Worm (Caenorhabditis elegans) whole organism, L4/young adult: ENCODE data around the gene F28C6.10.

Experiments used
- W03F9.2 ChIP-seq: fragments of 150-350 bp; optimal IDR thresholded peaks from 2 replicates; lab custom pipeline; 2014; ENCODE audit warnings: missing biosample characterization, missing genetic modification characterization
- dao-5 ChIP-seq: sonication (generic microtip); optimal IDR thresholded peaks from 2 replicates; lab custom pipeline; 2016; ENCODE audit warnings: missing genotype, missing genetic modification characterization, moderate library complexity, missing compliant biosample characterization
- him-1 ChIP-seq: sonication (generic microtip); optimal IDR thresholded peaks from 2 replicates; lab custom pipeline; 2016; ENCODE audit warnings: missing genotype, missing genetic modification reagents, missing genetic modification characterization, missing compliant biosample characterization

F28C6.10 gene

DNA sequence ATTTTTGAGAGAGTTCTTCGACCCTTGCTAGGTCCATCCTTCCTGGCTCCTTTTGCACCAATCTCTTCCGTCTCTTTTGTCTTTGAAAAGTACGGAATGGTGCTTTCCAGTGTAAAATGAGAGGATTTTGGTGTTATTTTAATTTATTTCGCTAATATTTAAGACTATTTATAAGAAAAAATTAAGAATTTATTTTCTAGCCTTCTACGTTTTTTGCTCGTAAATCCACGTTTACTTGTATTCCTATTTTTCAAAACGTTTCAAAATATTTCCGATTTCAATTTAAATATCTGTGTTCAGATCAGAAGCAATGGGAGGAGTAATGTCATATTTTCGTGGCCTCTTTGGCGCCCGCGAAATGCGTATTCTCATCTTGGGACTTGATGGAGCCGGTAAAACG lies 26.1 kb upstream of the F28C6.10 start, which contains the start of gene arl-1:
Gene arl-1 (plus strand): TSS at position 301 of the 400 bp plus-strand sequence.
- TF ChIP-seq him-1 (tag; lab: Kevin White, UChicago) (no peak), W03F9.2 (tag; lab: Kevin White, UChicago) (no peak), dao-5 (tag; lab: Kevin White, UChicago) (no peak)

DNA sequence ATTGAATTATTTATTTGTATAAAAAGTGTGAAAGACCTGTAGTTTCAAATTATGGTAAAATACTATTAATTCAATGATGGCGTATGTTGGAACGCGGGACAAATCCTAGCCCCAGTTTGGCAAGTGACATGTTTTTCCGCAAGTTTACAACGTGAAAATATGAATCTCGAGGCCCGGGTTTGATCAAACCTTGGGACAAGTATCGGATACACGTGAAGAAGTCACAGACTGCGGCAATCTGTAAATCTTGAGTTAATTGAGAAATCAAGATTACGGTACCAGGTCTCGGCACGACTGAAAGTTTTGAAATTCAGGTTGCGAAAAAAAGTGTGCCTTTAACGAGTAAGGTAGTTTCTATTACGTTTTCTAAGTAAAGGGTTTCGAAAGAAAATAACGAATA lies 24.7 kb upstream of the F28C6.10 start:
- TF ChIP-seq W03F9.2 (tag; lab: Kevin White, UChicago) (no peak), dao-5 (tag; lab: Kevin White, UChicago) (no peak), him-1 (tag; lab: Kevin White, UChicago) (no peak)

DNA sequence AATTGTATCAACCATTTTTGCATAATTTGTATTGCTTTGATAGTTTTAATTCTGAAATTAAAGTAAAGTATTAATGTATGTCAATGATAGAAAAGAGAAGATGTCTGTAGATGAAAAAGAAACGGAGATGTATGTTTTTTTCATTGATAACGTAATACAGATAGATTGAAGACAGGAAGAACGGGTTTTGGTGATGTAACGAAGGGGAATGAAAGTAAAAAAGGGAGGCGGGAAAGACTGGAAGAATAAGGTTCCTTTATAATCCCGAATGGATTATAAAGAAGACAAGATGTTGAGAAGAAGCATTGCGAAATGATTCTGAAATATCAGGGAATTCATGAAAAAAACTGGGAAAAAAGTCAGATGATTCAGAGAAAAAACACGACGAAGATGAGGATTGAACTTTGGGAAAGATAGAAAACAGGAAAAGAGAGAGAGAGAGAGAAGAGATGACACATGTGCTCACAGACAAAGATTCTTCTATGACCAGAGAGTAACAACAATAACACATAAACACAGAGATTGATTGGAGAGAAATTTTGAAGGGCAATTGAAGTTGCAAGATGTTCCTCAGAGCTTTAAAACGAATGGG lies 22.6 kb upstream of the F28C6.10 start, which contains the start of gene F54C9.11:
Gene F54C9.11 (minus strand): TSS at position 51 of the 592 bp plus-strand sequence.
- TF ChIP-seq W03F9.2 (tag; lab: Kevin White, UChicago), result no peak

DNA sequence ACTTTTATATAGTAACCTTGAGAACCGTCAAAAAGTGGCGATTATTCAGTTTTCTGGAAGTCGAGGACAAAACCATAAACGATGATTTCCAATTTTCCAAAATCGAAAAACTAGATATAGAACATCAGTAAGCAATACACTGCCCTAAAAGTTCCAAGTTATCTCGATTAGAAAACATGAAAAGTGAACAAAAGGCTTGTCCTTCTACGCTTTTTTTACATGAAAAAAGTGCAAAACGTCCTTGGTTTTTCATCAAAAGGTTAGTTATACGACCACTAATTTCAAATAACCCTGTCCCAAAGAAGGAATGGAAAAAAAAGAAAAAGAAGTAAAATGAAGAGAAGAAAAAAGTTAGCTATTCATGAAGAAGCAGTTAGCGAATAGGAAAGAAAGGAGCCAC lies 21.8 kb upstream of the F28C6.10 start:
- TF ChIP-seq dao-5 (tag; lab: Kevin White, UChicago), result no peak
- no peak for TF ChIP-seq W03F9.2 (tag; lab: Kevin White, UChicago)
- no peak for TF ChIP-seq him-1 (tag; lab: Kevin White, UChicago)

DNA sequence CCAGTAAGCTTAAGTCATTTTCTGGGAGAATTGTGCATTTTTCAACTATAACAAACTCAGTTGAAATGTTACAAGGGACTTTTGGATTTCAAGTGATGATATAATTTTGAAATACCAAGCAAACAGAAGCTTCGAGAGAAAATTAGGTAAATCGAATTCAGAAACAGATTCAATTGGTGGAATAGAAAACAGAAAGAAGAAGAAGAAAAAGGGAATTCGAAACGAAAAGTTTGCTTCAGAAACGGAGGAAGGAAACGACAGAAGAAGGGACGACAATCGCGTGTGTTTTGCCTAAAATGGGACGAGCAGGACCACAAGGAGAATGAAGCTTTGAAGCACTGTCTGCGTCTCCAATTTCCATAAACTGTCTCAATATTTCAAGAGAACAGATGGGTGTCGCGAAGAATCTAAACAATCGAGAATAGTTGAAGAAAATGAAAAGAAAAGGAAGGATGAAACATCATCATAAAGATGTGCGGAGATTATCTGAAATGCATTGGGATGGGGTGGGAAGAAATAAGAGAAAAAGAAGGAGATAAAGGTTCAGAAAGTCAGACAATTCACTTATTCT lies 20.0 kb upstream of the F28C6.10 start:
- TF ChIP-seq him-1 (tag; lab: Kevin White, UChicago) (no peak), dao-5 (tag; lab: Kevin White, UChicago) (no peak), W03F9.2 (tag; lab: Kevin White, UChicago) (no peak)

DNA sequence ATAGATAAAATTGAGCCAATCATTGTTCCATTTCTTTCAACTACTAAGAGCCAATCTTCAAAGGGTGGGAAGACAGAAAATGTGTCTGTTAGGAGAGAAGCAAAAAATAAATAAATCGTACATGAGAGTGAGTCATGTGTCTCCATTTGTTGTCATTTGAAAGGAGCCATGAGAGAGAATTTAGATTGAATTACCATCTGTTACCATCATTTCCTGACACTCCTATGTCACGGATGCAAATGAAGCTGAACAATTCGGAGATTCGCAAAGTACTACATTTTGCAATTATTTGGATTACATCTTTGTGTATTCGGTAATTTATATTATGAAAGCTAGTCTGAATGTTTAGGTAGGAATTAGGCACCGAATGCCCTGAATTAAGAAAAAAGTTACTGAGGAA lies 19.3 kb upstream of the F28C6.10 start:
- TF ChIP-seq dao-5 (tag; lab: Kevin White, UChicago) (no peak), him-1 (tag; lab: Kevin White, UChicago) (no peak), W03F9.2 (tag; lab: Kevin White, UChicago) (no peak)

DNA sequence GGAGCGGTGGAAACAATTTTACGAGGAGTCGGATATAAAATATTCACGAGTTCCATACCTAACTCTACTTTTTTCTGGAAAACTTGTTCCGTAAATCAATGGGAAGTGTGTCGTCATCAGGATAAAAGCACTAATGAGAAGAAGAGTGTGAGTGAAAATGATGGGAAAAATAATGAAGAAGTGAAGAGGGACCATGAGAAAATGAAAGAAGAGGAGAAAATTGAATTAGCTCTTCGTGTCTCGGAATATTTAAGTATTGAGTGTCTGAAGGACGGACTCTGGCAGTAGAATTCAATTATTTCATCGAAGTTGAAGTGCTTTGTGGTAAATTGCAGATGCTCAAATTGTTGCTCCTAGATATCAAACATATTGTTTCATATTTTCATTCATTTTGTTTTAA lies 18.5 kb upstream of the F28C6.10 start:
- TF ChIP-seq W03F9.2 (tag; lab: Kevin White, UChicago) (no peak), him-1 (tag; lab: Kevin White, UChicago) (no peak), dao-5 (tag; lab: Kevin White, UChicago) (no peak)

DNA sequence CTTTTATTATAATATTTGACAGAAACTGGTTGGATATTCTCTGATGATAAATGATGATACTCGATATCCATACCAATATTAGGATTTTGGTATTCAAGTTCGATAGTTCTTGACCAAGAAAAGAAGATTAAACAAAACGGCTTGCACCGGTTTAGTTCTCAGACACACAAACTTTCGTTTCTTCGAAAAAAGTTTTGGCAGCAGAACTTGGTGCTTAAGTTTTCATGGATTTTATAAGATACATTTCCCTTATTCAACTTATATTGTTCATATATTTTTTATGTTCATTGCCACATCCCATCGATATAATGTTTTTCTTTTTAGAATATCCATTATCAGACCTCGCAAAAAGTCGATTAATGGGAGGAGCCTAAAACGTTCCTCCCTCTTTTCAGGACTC lies 17.1 kb upstream of the F28C6.10 start, which contains the start of gene aptf-4:
Gene aptf-4 (plus strand): TSS at position 301 of the 400 bp plus-strand sequence.
- no peak for TF ChIP-seq dao-5 (tag; lab: Kevin White, UChicago)
- no peak for TF ChIP-seq him-1 (tag; lab: Kevin White, UChicago)
- TF ChIP-seq W03F9.2 (tag; lab: Kevin White, UChicago), result no peak

DNA sequence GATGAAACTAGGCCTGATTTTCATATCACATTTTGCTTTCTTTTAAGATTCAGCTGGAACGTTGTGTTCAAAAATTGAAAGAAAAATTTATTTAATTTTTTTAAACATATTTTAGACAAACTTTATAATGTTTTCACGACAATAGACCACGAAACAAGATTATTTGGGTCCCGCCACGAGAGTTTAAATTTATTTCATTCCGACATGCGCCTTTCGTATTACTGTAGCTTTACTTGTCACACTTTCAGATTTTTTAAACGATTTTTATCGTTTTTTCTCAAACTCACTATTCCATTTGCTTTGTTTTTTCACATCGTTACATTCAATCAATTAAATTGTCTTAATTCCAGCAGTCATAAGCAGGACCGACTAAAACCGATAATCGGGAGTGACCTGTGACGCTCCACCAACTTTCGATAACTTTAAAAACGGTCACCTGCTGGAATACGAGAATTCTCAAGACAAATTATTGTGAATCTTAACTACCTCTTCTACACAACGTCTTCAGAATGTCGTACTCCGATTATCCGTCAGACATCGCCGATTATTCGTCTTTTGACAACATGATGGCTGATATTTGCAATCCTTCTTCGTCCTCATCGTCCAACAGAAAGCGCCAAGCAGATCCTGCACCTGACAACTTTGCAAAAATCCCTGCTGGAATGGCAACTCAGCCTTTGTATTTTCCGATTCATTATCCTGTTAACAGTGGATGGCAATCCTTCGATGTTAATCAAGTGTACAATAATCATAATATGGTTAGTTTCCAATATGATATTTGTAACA lies 13.7 kb upstream of the F28C6.10 start, which contains the start of gene aptf-3:
Gene aptf-3 (plus strand): TSS at position 351 of the 786 bp plus-strand sequence.
- TF ChIP-seq him-1 (tag; lab: Kevin White, UChicago), result no peak
- no peak for TF ChIP-seq dao-5 (tag; lab: Kevin White, UChicago)
- no peak for TF ChIP-seq W03F9.2 (tag; lab: Kevin White, UChicago)

DNA sequence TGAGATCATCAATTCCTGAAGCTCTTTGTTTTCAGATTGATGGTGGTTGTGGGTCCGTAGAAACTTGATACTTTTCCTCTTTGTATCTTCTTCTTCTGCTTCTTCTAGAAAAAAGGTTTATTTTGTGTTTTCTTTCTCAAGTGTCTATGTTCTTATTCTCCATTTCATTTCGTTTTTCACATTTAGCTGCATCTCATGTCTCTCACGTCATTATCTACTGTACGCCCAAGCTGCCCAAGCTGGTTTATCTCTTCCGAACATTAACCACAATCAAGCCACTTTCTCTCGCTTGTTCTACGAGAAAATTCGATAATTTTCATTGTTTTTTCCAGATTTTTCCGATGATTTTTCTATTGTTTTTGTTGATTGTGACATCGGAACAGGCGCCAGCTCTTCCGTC lies 8.5 kb upstream of the F28C6.10 start, which contains the start of gene F28C6.5:
Gene F28C6.5 (plus strand): TSS at position 301 of the 400 bp plus-strand sequence.
- TF ChIP-seq W03F9.2 (tag; lab: Kevin White, UChicago) (no peak), dao-5 (tag; lab: Kevin White, UChicago) (no peak), him-1 (tag; lab: Kevin White, UChicago) (no peak)

DNA sequence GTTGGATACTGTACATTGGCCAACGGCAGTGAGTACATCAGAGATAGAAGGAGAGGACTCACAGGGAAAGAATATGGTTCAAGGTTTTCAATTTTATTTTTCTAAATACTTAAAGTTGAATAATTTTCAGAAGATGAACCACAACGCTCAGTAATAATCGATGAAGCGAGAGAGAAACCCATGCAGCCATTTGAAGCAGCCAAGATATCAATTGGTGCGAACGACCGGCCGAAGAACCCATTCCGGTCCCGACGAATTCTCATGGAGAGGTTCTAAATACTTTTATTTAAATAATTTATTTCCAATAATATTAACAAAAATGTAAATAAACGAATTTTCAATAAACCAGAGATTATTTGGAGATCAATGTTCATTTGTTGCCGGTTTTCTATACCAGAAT lies 7.6 kb upstream of the F28C6.10 start, which contains the start of gene pigg-1:
Gene pigg-1 (minus strand): TSS at position 101 of the 400 bp plus-strand sequence.
- TF ChIP-seq him-1 (tag; lab: Kevin White, UChicago) (no peak), W03F9.2 (tag; lab: Kevin White, UChicago) (no peak)

DNA sequence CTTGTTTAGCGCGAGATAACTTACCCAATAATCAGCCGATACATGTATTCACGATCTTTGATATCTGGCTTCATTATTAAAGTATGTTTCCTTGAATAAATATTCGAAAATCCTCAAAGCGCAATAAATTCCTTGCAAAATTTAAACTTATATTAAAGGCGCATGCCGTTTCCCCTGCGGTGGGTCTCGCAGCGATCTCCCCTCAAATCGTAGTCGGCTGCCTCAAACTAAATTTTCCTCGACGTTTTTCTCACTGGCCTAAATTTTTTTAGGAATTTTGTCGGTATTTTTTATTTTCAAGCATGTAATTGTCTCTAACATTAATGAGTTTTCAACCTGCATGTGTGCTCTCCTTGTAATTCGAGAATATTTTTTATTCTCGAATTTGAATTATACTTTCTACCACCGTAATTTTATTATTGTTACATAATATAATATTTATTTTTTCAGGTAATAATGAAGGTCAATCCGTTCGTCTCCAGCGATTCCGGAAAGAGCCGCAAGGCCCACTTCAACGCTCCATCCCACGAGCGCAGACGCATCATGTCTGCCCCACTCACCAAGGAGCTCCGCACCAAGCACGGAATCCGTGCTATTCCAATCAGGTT lies 5.3 kb upstream of the F28C6.10 start, which contains the start of the genes cpf-1 and rpl-26:
Gene cpf-1 (minus strand): TSS at position 104 of the 608 bp plus-strand sequence.
Gene rpl-26 (plus strand): TSS at position 449 of the 608 bp plus-strand sequence.
- TF ChIP-seq him-1 (tag; lab: Kevin White, UChicago), result no peak
